Worm (Caenorhabditis elegans) whole organism, L3 larva: ENCODE results near the gene srh-70.

Experiments
- R02D3.7 ChIP-seq: fragments of 150-350 bp; optimal IDR thresholded peaks from 2 replicates; lab custom pipeline; 2014; ENCODE audit warnings: missing biosample characterization, missing genetic modification characterization
- ama-1 ChIP-seq: fragments of 150-350 bp; optimal IDR thresholded peaks from 2 replicates; lab custom pipeline; 2018
- egl-27 ChIP-seq: sonication (generic microtip); optimal IDR thresholded peaks from 4 replicates; lab custom pipeline; 2017; ENCODE audit warnings: missing biosample characterization, missing genetic modification reagents, missing genetic modification characterization
- eor-1 ChIP-seq, 2 experiments: fragments of 150-350 bp; optimal IDR thresholded peaks; 2 replicates each; lab custom pipeline; 2014 to 2018; ENCODE audit warnings: missing biosample characterization in 2 of 2, missing genetic modification characterization in 2 of 2
- fkh-10 ChIP-seq: sonication (generic microtip); optimal IDR thresholded peaks from 2 replicates; lab custom pipeline; 2017; ENCODE audit warnings: missing biosample characterization, missing genetic modification reagents, missing genetic modification characterization
- mdl-1 ChIP-seq: fragments of 150-350 bp; optimal IDR thresholded peaks from 2 replicates; lab custom pipeline; 2014; ENCODE audit warnings: missing biosample characterization, missing genetic modification characterization
- nhr-11 ChIP-seq: fragments of 150-350 bp; optimal IDR thresholded peaks from 2 replicates; lab custom pipeline; 2014; ENCODE audit warnings: missing biosample characterization, missing genetic modification characterization
- nhr-43 ChIP-seq: sonication (generic microtip); optimal IDR thresholded peaks from 2 replicates; lab custom pipeline; 2016; ENCODE audit warnings: mild to moderate bottlenecking, missing genetic modification characterization, missing compliant biosample characterization; ENCODE audit not compliant: poor library complexity, severe bottlenecking
- unc-62 ChIP-seq: fragments of 150-350 bp; sonication (generic microtip); optimal IDR thresholded peaks from 4 replicates; lab custom pipeline; 2014; ENCODE audit warnings: missing biosample characterization, missing genetic modification reagents, missing genetic modification characterization
- ztf-11 ChIP-seq: fragments of 150-350 bp; optimal IDR thresholded peaks from 2 replicates; lab custom pipeline; 2014; ENCODE audit warnings: missing biosample characterization, missing genetic modification characterization

DNA sequence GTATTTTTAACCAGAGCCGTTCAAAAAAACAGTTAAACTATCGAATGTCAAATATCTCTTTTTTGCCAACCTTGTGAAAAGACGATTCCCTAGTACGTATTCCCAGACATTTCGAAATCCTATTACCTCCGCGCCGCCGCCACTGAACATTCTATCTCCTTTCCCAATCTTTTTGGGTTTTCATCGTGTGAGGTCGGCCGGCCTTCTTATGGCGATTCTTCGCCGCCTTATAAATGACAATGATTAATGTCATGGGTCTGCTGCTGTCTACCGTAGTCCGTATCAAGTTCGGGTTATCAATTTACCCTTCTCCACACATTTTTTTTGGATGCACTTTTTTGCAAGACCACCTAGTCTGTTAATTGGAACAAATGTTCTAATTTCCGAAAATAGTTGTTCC is 31.0 kb upstream of the srh-70 start:
- TF ChIP-seq mdl-1 (tag; lab: Kevin White, UChicago), result no peak
- no peak for TF ChIP-seq ama-1 (lab: Kevin White, UChicago)
- peak; percentile 4 for TF ChIP-seq nhr-43 (tag; lab: Kevin White, UChicago)
- no peak for TF ChIP-seq egl-27 (tag; lab: Kevin White, UChicago)
- TF ChIP-seq nhr-11 (tag; lab: Kevin White, UChicago), result no peak
- no peak for TF ChIP-seq eor-1 (tag; optimal IDR thresholded peaks at IDR 0.05; lab: Kevin White, UChicago)
- no peak for TF ChIP-seq R02D3.7 (tag; lab: Kevin White, UChicago)
- TF ChIP-seq ztf-11 (tag; lab: Kevin White, UChicago), result no peak
- no peak for TF ChIP-seq unc-62 (GFP tag; lab: Kevin White, UChicago)
- no peak for TF ChIP-seq fkh-10 (GFP tag; lab: Kevin White, UChicago)
